Worm (Caenorhabditis elegans): ENCODE results near the gene rps-16.

DNA sequence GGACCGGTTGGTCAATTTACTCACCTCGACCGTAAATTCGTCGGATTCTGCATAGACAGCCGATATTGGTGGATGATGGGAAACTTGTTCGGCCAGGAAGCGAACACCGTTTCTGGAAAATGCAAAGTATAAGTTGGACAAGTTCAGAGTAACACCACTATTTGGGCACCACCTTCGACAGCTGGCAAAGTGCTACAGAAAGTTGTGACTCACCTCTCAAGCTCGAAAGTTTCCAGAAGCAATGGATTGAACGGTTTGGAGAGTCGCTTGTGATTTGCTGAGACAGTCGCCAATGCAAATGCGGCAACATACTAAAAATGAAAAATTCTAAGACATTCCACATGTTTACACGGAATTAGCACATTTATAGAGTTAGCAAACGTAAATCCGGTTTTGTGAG is 13.0 kb upstream of the rps-16 start:
- TF ChIP-seq elt-4 (tag; optimal IDR thresholded peaks at IDR 0.05) (no peak), elt-2 (tag; optimal IDR thresholded peaks at IDR 0.05) (no peak), sox-4 (tag; optimal IDR thresholded peaks at IDR 0.05) (no peak)
